Fruit fly (Drosophila melanogaster): ENCODE results near the gene Snmp1.
A peak's percentile ranks its signal among the peaks of the same experiment; 100 is the strongest.

- TF ChIP-seq OdsH (GFP tag; optimal IDR thresholded peaks at IDR 0.05) (peak; percentile 39), Dfd (GFP tag; optimal IDR thresholded peaks at IDR 0.05) (no peak), psq (GFP tag; optimal IDR thresholded peaks at IDR 0.05) (peak; percentile 41), lola (GFP tag; optimal IDR thresholded peaks at IDR 0.05) (no peak), h (GFP tag; optimal IDR thresholded peaks at IDR 0.05) (no peak), Dif (GFP tag; optimal IDR thresholded peaks at IDR 0.05; ENCODE audit: partially characterized antibody) (no peak), br (GFP tag; optimal IDR thresholded peaks at IDR 0.05) (no peak), Sp1 (GFP tag; optimal IDR thresholded peaks at IDR 0.05) (peak; percentile 73), woc (GFP tag; optimal IDR thresholded peaks at IDR 0.05) (peak; percentile 94), brk (GFP tag; optimal IDR thresholded peaks at IDR 0.05) (no peak), CrebA (GFP tag; optimal IDR thresholded peaks at IDR 0.05; ENCODE audit: borderline replicate concordance) (no peak), dsf (GFP tag; optimal IDR thresholded peaks at IDR 0.05; ENCODE audit: borderline replicate concordance) (no peak)
Measured at dm6 chr3R:21138220-21138754, 29.7 kb downstream of the Snmp1 start, which contains the start of gene meigo.
